Fruit fly (Drosophila melanogaster): ENCODE results near the gene CG13053.
A peak's percentile ranks its signal among the peaks of the same experiment; 100 is the strongest.

CG13053 gene

dm6 chr3L:16262440-16262839 is 2.9 kb upstream of the CG13053 start, which contains the start of gene CG13071:
Gene CG13071, plus strand, starts transcription at chr3L:16262740.
- TF ChIP-seq CG14655 (GFP tag; optimal IDR thresholded peaks at IDR 0.05) (no peak), CG32121 (GFP tag; IDR thresholded peaks at IDR 0.05) (no peak), CG34367 (tag; optimal IDR thresholded peaks at IDR 0.05) (no peak), D1 (tag; optimal IDR thresholded peaks at IDR 0.05) (no peak), fd96Ca (GFP tag; IDR thresholded peaks at IDR 0.05) (no peak), Pif1B (GFP tag; optimal IDR thresholded peaks at IDR 0.05) (no peak), gl (tag; optimal IDR thresholded peaks at IDR 0.05) (no peak), CG12605 (GFP tag; IDR thresholded peaks at IDR 0.05) (no peak), EcR (GFP tag; optimal IDR thresholded peaks at IDR 0.05) (no peak), rn (GFP tag; IDR thresholded peaks at IDR 0.05) (no peak), CG15710 (tag; optimal IDR thresholded peaks at IDR 0.05) (no peak), CG13204 (GFP tag; optimal IDR thresholded peaks at IDR 0.05) (no peak), CG9948 (tag; optimal IDR thresholded peaks at IDR 0.05) (no peak), CG10348 (GFP tag; IDR thresholded peaks at IDR 0.05) (no peak), Snoo (tag; optimal IDR thresholded peaks at IDR 0.05) (no peak), CG17806 (tag; optimal IDR thresholded peaks at IDR 0.05) (no peak)

- TF ChIP-seq EcR (GFP tag; optimal IDR thresholded peaks at IDR 0.05) (peak; percentile 15), CG15710 (tag; optimal IDR thresholded peaks at IDR 0.05) (no peak)
Observed at dm6 chr3L:16261505-16261904, 2.0 kb upstream of the CG13053 start, which contains the start of gene CG34247. Gene CG34247, minus strand, starts transcription at chr3L:16261605.

- TF ChIP-seq CG12605 (GFP tag; IDR thresholded peaks at IDR 0.05), result peak; percentile 65; the same call in 1 of the 2 replicates
- no peak for TF ChIP-seq CG34367 (tag; optimal IDR thresholded peaks at IDR 0.05)
- no peak for TF ChIP-seq D1 (tag; optimal IDR thresholded peaks at IDR 0.05)
- 0 out of 3 replicates have a peak, but pooled peaks have one; percentile 48 for TF ChIP-seq CG4496 (GFP tag; IDR thresholded peaks at IDR 0.05)
- no peak for TF ChIP-seq Pif1A (GFP tag; optimal IDR thresholded peaks at IDR 0.05)
- TF ChIP-seq CG8301 (tag; optimal IDR thresholded peaks at IDR 0.05), result no peak
Observed at dm6 chr3L:16257118-16257627, 2.3 kb downstream of the CG13053 start, which contains the start of gene CG13054. Gene CG13054, minus strand, starts transcription at chr3L:16257191.

dm6 chr3L:16252255-16252654 is 7.3 kb downstream of the CG13053 start, which contains the start of gene CG13055:
Gene CG13055, minus strand, starts transcription at chr3L:16252355.
- TF ChIP-seq Pif1A (GFP tag; optimal IDR thresholded peaks at IDR 0.05) (no peak), CG4496 (GFP tag; IDR thresholded peaks at IDR 0.05) (no peak), CG17806 (tag; optimal IDR thresholded peaks at IDR 0.05) (no peak), CG14655 (GFP tag; optimal IDR thresholded peaks at IDR 0.05) (no peak), fd96Ca (GFP tag; IDR thresholded peaks at IDR 0.05) (no peak), CG34367 (tag; optimal IDR thresholded peaks at IDR 0.05) (no peak), Snoo (tag; optimal IDR thresholded peaks at IDR 0.05) (no peak), CG32121 (GFP tag; IDR thresholded peaks at IDR 0.05) (no peak), gl (tag; optimal IDR thresholded peaks at IDR 0.05) (no peak), CG10348 (GFP tag; IDR thresholded peaks at IDR 0.05) (no peak), D1 (tag; optimal IDR thresholded peaks at IDR 0.05) (no peak), rn (GFP tag; IDR thresholded peaks at IDR 0.05) (no peak), Pif1B (GFP tag; optimal IDR thresholded peaks at IDR 0.05) (no peak), CG15710 (tag; optimal IDR thresholded peaks at IDR 0.05) (no peak), CG8301 (tag; optimal IDR thresholded peaks at IDR 0.05) (no peak), CG12605 (GFP tag; IDR thresholded peaks at IDR 0.05) (no peak), CG13204 (GFP tag; optimal IDR thresholded peaks at IDR 0.05) (no peak), Ets98B (GFP tag; IDR thresholded peaks at IDR 0.05) (no peak), CG9948 (tag; optimal IDR thresholded peaks at IDR 0.05) (no peak), CG8159 (tag; optimal IDR thresholded peaks at IDR 0.05) (no peak)

dm6 chr3L:16241296-16241695 is 18.2 kb downstream of the CG13053 start:
- peak; percentile 79 for TF ChIP-seq EcR (GFP tag; optimal IDR thresholded peaks at IDR 0.05)
- TF ChIP-seq CG12605 (GFP tag; IDR thresholded peaks at IDR 0.05), result no peak

dm6 chr3L:16233850-16234494 is 25.6 kb downstream of the CG13053 start:
- TF ChIP-seq CG8301 (tag; optimal IDR thresholded peaks at IDR 0.05) (no peak), CG12605 (GFP tag; IDR thresholded peaks at IDR 0.05) (0 out of 2 replicates have a peak, but pooled peaks have one; percentile 45), CG17806 (tag; optimal IDR thresholded peaks at IDR 0.05) (no peak), CG14655 (GFP tag; optimal IDR thresholded peaks at IDR 0.05) (no peak)

dm6 chr3L:16232924-16233323 is 26.6 kb downstream of the CG13053 start, which contains the start of gene Hsc20:
Gene Hsc20, plus strand, starts transcription at chr3L:16233127.
- no peak for TF ChIP-seq CG13204 (GFP tag; optimal IDR thresholded peaks at IDR 0.05)
- no peak for TF ChIP-seq CG34367 (tag; optimal IDR thresholded peaks at IDR 0.05)
- TF ChIP-seq Pif1A (GFP tag; optimal IDR thresholded peaks at IDR 0.05), result no peak
- no peak for TF ChIP-seq D1 (tag; optimal IDR thresholded peaks at IDR 0.05)
- TF ChIP-seq CG14655 (GFP tag; optimal IDR thresholded peaks at IDR 0.05), result no peak
- TF ChIP-seq CG8301 (tag; optimal IDR thresholded peaks at IDR 0.05), result no peak
- TF ChIP-seq Pif1B (GFP tag; optimal IDR thresholded peaks at IDR 0.05), result no peak
- no peak for TF ChIP-seq gl (tag; optimal IDR thresholded peaks at IDR 0.05)
- no peak for TF ChIP-seq CG17806 (tag; optimal IDR thresholded peaks at IDR 0.05)
- no peak for TF ChIP-seq CG8159 (tag; optimal IDR thresholded peaks at IDR 0.05)
- no peak for TF ChIP-seq CG9948 (tag; optimal IDR thresholded peaks at IDR 0.05)
- no peak for TF ChIP-seq rn (GFP tag; IDR thresholded peaks at IDR 0.05)
